Fruit fly (Drosophila melanogaster) whole organism, adult: ENCODE measurements around the gene CG6000.

Experiments used
- CG11617 ChIP-seq: fragments of 200-800 bp; sonication (Bioruptor generic); optimal IDR thresholded peaks from 2 replicates; lab custom pipeline; 2017; ENCODE audit warnings: mild to moderate bottlenecking, missing biosample characterization, missing genetic modification reagents, missing genetic modification characterization
- CG12768 ChIP-seq: fragments of 200-800 bp; sonication (Bioruptor generic); optimal IDR thresholded peaks from 2 replicates; lab custom pipeline; 2017; ENCODE audit warnings: missing biosample characterization, missing genetic modification characterization, mild to moderate bottlenecking, moderate library complexity, missing genetic modification reagents
- CG14711 ChIP-seq: fragments of 200-800 bp; sonication (Bioruptor generic); optimal IDR thresholded peaks from 2 replicates; lab custom pipeline; 2018; ENCODE audit warnings: missing biosample characterization, mild to moderate bottlenecking, missing genetic modification characterization, moderate library complexity
- CG1620 ChIP-seq: fragments of 200-800 bp; sonication (Bioruptor generic); optimal IDR thresholded peaks from 2 replicates; lab custom pipeline; 2016; ENCODE audit warnings: missing biosample characterization, missing genetic modification characterization
- CG33017 ChIP-seq: fragments of 200-800 bp; sonication (Bioruptor generic); optimal IDR thresholded peaks from 2 replicates; lab custom pipeline; 2018; ENCODE audit warnings: missing biosample characterization, mild to moderate bottlenecking, missing genetic modification characterization, moderate library complexity
- CG5204 ChIP-seq: fragments of 200-800 bp; sonication (Bioruptor generic); optimal IDR thresholded peaks from 2 replicates; lab custom pipeline; 2016; ENCODE audit warnings: missing biosample characterization, missing genetic modification characterization
- CG7045 ChIP-seq: fragments of 200-800 bp; sonication (Bioruptor generic); optimal IDR thresholded peaks from 2 replicates; lab custom pipeline; 2017; ENCODE audit warnings: missing biosample characterization, mild to moderate bottlenecking, missing genetic modification characterization
- CG7101 ChIP-seq: fragments of 200-800 bp; sonication (Bioruptor generic); optimal IDR thresholded peaks from 2 replicates; lab custom pipeline; 2018; ENCODE audit warnings: missing biosample characterization, mild to moderate bottlenecking, missing genetic modification characterization, moderate library complexity
- Clk ChIP-seq: fragments of 200-800 bp; sonication (Bioruptor generic); optimal IDR thresholded peaks from 2 replicates; lab custom pipeline; 2017; ENCODE audit warnings: missing biosample characterization, missing genetic modification characterization
- Crg-1 ChIP-seq: fragments of 200-800 bp; sonication (Bioruptor generic); optimal IDR thresholded peaks from 2 replicates; lab custom pipeline; 2016; ENCODE audit warnings: missing biosample characterization, missing genetic modification characterization
- Hr96 ChIP-seq: fragments of 200-800 bp; sonication (Bioruptor generic); optimal IDR thresholded peaks from 2 replicates; lab custom pipeline; 2016; ENCODE audit warnings: missing biosample characterization, missing genetic modification characterization
- Mnt ChIP-seq: fragments of 200-800 bp; sonication (Bioruptor generic); optimal IDR thresholded peaks from 2 replicates; lab custom pipeline; 2016; ENCODE audit warnings: missing biosample characterization, mild to moderate bottlenecking, missing genetic modification characterization
- bab1 ChIP-seq: fragments of 200-800 bp; sonication (Bioruptor generic); optimal IDR thresholded peaks from 3 replicates; lab custom pipeline; 2019; ENCODE audit warnings: missing biosample characterization, mild to moderate bottlenecking, missing genetic modification characterization, moderate library complexity
- cic ChIP-seq: fragments of 200-800 bp; sonication (Bioruptor generic); optimal IDR thresholded peaks from 2 replicates; lab custom pipeline; 2017; ENCODE audit warnings: missing biosample characterization, mild to moderate bottlenecking, missing genetic modification characterization, moderate library complexity
- cnc ChIP-seq, 2 experiments: fragments of >200 bp; optimal IDR thresholded peaks; 2 replicates each; lab custom pipeline; 2017
- kay ChIP-seq: fragments of 200-800 bp; sonication (Bioruptor generic); peaks from one replicate; lab custom pipeline; 2016; ENCODE audit warnings: missing biosample characterization, missing genetic modification characterization, borderline replicate concordance
- ovo ChIP-seq: fragments of 200-800 bp; sonication (Bioruptor generic); optimal IDR thresholded peaks from 2 replicates; lab custom pipeline; 2016; ENCODE audit warnings: missing biosample characterization, missing genetic modification characterization
- pad ChIP-seq: fragments of 200-800 bp; sonication (Bioruptor generic); optimal IDR thresholded peaks from 3 replicates; lab custom pipeline; 2017; ENCODE audit warnings: missing biosample characterization, missing genetic modification characterization, mild to moderate bottlenecking, moderate library complexity, missing genetic modification reagents
- tj ChIP-seq: fragments of 200-800 bp; sonication (Bioruptor generic); optimal IDR thresholded peaks from 3 replicates; lab custom pipeline; 2017; ENCODE audit warnings: missing biosample characterization, mild to moderate bottlenecking, missing genetic modification characterization, moderate library complexity
- toe ChIP-seq: fragments of 200-800 bp; sonication (Bioruptor generic); optimal IDR thresholded peaks from 2 replicates; lab custom pipeline; 2016; ENCODE audit warnings: missing biosample characterization, missing genetic modification characterization

CG6000 gene

dm6 chr3R:24012038-24012693, 42.0 kb upstream of the CG6000 start:
- no peak for TF ChIP-seq CG7101 (tag; lab: Kevin White, UChicago)
- TF ChIP-seq cnc (optimal IDR thresholded peaks at IDR 0.05; lab: Kevin White, UChicago), result no peak
- no peak for TF ChIP-seq Mnt
- TF ChIP-seq bab1 (GFP tag; lab: Kevin White, UChicago), result no peak
- no peak for TF ChIP-seq ovo (GFP tag; lab: Kevin White, UChicago)
- no peak for TF ChIP-seq CG11617 (GFP tag; lab: Kevin White, UChicago)
- no peak for TF ChIP-seq Crg-1 (GFP tag; lab: Kevin White, UChicago)
- no peak for TF ChIP-seq Clk (GFP tag; lab: Kevin White, UChicago)

DNA sequence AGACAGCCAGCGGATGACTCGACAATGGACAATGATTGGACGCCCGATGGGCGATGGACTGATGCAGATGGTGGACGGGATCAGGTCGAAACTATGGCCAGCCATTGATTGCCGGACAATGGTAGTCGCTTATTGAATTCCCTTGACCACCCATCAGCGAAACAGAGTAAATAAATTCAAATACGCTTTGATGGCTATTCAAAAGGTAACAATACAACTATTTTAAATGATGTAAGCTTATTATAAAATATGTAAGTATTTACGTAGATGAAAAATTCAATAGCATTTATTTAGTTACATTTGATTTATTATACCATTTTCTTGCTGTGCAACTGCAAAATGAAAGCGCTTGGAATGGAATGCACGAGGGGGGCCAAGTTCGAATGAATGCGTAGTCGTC, 39.6 kb upstream of the CG6000 start:
- TF ChIP-seq CG7101 (tag; lab: Kevin White, UChicago) (no peak), CG1620 (GFP tag; lab: Kevin White, UChicago) (no peak), Mnt (no peak), CG12768 (GFP tag; lab: Kevin White, UChicago) (no peak), CG33017 (tag; lab: Kevin White, UChicago) (no peak), Clk (GFP tag; lab: Kevin White, UChicago) (no peak), ovo (GFP tag; lab: Kevin White, UChicago) (no peak), cic (no peak), bab1 (GFP tag; lab: Kevin White, UChicago) (no peak), pad (GFP tag; lab: Kevin White, UChicago) (no peak)

DNA sequence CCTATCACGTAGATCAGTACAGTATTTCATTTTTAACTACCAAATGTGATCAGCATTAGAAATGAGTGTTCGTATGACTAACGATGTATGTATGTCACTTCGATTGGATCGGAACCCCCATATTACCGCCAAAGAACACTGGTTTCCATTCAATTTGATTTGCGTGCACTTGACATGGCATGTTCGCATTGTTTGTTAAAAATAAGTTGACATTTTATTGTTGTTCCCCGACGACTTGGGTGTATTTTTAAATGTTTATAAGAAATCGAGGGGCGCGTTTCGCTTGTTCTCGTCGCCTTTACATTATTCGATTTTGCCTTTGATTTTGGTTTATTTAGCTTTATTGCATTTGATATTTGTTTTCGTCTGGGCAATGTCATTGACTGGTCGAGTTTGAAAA, 38.7 kb upstream of the CG6000 start:
- no peak for TF ChIP-seq cic
- TF ChIP-seq bab1 (GFP tag; lab: Kevin White, UChicago), result no peak
- no peak for TF ChIP-seq Mnt
- TF ChIP-seq cnc (optimal IDR thresholded peaks at IDR 0.05; lab: Kevin White, UChicago), result no peak
- TF ChIP-seq CG14711, result no peak
- no peak for TF ChIP-seq kay (GFP tag; lab: Kevin White, UChicago)
- TF ChIP-seq tj (GFP tag; lab: Kevin White, UChicago), result no peak

DNA sequence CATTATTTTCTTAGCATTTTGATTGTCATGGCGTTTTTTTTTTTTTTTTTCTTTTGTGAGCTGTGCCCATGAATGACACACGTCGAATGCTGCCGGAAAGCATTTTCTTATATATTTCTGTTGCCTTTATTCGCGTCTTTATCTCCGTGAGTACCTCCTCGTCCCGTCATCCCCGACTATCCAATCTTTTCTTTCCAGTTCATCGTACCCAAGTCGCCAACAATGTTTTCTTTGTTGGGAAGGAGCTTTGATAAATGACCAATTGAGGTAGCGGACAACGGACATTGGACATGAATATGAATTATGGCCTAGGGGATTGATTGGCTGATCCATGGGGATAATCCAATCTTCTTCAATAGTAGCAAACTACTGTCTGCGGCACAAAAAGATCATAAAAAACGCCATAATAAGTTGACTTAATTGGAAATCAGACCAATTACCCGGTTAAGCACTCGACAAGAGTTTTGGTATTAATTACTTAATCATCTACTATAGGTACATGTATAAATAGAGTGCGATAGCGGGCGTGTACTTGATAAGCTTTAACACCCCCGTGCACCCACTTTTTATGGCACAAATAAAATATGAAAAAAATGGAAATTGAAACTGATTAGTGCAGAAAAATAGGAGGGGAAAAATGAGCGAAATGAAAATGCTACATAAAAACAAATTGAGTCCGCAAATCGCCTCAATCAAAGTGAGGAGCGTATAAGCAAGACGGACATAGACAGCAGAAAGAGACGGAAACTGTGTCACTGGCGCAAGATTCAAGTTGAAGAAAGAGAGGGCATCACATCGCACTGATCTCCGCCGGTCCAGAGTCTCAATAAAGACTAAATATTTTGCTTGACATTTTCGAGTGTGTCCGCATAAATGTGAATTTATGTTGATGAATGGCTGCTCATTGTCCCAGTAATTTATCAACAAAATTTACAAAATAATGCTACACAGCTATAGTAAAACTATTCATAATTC, 38.0 kb upstream of the CG6000 start:
- TF ChIP-seq CG5204 (no peak), pad (GFP tag; lab: Kevin White, UChicago) (peak; percentile 94), CG12768 (GFP tag; lab: Kevin White, UChicago) (peak; percentile 64), CG14711 (peak; percentile 7), cic (peak; percentile 44), Hr96 (GFP tag; lab: Kevin White, UChicago) (no peak), tj (GFP tag; lab: Kevin White, UChicago) (no peak), kay (GFP tag; lab: Kevin White, UChicago) (peak; percentile 77), CG7045 (GFP tag; lab: Kevin White, UChicago) (peak; percentile 33)

DNA sequence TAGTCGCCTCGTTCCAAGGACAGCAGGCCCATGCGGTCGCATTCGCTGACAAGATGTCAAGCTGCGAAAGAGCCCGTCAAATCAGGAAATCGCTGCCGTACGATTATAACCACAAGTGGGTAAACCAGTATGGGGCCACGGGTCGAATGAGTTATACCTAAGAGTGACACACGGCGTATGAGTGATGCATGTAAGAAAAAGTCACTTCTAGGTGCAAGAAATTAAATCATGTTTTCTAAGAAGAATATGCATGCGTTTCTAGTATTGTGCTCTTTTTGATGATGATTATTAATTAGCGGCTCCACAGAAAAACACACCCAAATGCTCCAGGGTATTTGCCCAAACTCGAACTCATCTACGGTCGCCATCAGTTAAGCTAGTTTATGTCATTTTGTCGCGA, 36.5 kb upstream of the CG6000 start:
- TF ChIP-seq cnc (optimal IDR thresholded peaks at IDR 0.05; lab: Kevin White, UChicago) (no peak), tj (GFP tag; lab: Kevin White, UChicago) (no peak), CG5204 (no peak), kay (GFP tag; lab: Kevin White, UChicago) (no peak), toe (no peak), ovo (GFP tag; lab: Kevin White, UChicago) (no peak), CG11617 (GFP tag; lab: Kevin White, UChicago) (no peak), cic (no peak), CG33017 (tag; lab: Kevin White, UChicago) (no peak)

DNA sequence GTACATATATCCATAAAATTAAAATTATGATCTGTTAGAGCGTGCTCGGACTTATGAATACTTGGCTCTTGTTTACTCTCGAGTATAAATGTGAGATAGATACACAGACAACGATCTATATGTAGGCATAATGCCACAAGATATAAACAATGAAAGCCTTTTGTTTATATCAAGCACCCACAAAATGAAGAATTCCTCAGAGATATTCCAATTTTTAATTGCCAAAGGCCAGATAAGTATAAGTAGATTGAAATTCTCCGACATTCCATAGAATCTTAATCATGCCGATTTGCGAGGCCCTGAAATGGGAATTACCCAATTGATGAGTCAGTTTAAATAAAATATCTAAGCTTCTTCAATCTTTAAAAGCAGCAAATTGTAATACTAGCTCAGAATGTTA, 32.3 kb upstream of the CG6000 start:
- TF ChIP-seq kay (GFP tag; lab: Kevin White, UChicago), result no peak
- TF ChIP-seq CG5204, result no peak
- no peak for TF ChIP-seq CG33017 (tag; lab: Kevin White, UChicago)
- no peak for TF ChIP-seq Mnt

- TF ChIP-seq CG1620 (GFP tag; lab: Kevin White, UChicago), result no peak
- TF ChIP-seq toe, result no peak
- TF ChIP-seq bab1 (GFP tag; lab: Kevin White, UChicago), result no peak
- TF ChIP-seq CG12768 (GFP tag; lab: Kevin White, UChicago), result no peak
- no peak for TF ChIP-seq tj (GFP tag; lab: Kevin White, UChicago)
- TF ChIP-seq Hr96 (GFP tag; lab: Kevin White, UChicago), result no peak
- TF ChIP-seq ovo (GFP tag; lab: Kevin White, UChicago), result no peak
- no peak for TF ChIP-seq Mnt
These were observed 30.1 kb upstream of the CG6000 start for dm6 chr3R:24024123-24024522.
